Worm (Caenorhabditis elegans): ENCODE data around the gene C33F10.12.

DNA sequence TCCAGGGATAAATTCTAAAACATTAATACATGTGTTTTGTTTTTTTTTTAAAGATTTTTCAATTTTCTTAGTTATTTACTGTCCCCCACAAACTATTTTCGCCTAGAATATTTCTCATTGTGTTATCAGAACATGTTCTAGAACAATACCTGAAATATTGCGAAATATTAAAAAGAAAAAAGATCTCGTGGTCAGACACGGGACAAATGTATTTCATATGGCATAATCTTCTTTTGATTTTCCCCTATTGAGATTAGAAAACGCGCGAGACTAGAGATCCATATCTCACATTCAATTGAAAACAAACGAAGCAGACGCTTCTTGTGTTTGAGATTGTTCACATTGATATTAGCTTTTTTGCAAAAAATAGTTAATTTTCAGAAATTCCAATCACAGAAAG lies 18.6 kb upstream of the C33F10.12 start:
- no peak for TF ChIP-seq lin-39 (tag; optimal IDR thresholded peaks at IDR 0.05)
- TF ChIP-seq ama-1 (optimal IDR thresholded peaks at IDR 0.05), result no peak
- no peak for TF ChIP-seq ces-1 (GFP tag; optimal IDR thresholded peaks at IDR 0.05)
- TF ChIP-seq dpl-1 (GFP tag; optimal IDR thresholded peaks at IDR 0.05), result peak; percentile 1 to 41 (median 7)
- TF ChIP-seq alr-1 (tag; optimal IDR thresholded peaks at IDR 0.05; ENCODE audit: borderline replicate concordance), result no peak
- TF ChIP-seq blmp-1 (tag; optimal IDR thresholded peaks at IDR 0.05), result peak; percentile 53
- TF ChIP-seq xbp-1 (tag; optimal IDR thresholded peaks at IDR 0.05), result no peak
- TF ChIP-seq jun-1 (tag; optimal IDR thresholded peaks at IDR 0.05), result no peak
- no peak for TF ChIP-seq sup-37 (GFP tag; optimal IDR thresholded peaks at IDR 0.05)

Measured in whole organism, L1 larva.